Fruit fly (Drosophila melanogaster) whole organism, embryonic: ENCODE data around the gene BtbVII.

Experiments used
- Adf1 ChIP-seq: fragments of 200-800 bp; sonication (Bioruptor generic); IDR thresholded peaks from 2 replicates; pipeline ENCODE4 v1.3.6; 2022; ENCODE audit warnings: missing biosample characterization, missing genetic modification characterization
- Blimp-1 ChIP-seq: fragments of 200-800 bp; sonication (Bioruptor generic); optimal IDR thresholded peaks from 3 replicates; lab custom pipeline; 2018; ENCODE audit warnings: missing biosample characterization, missing genetic modification characterization, mild to moderate bottlenecking, moderate library complexity, missing genetic modification reagents
- CG10209 ChIP-seq: fragments of 200-800 bp; sonication (Bioruptor generic); optimal IDR thresholded peaks from 3 replicates; lab custom pipeline; 2017; ENCODE audit warnings: missing biosample characterization, mild to moderate bottlenecking, missing genetic modification characterization, missing genetic modification reagents
- CG11456 ChIP-seq: fragments of 200-800 bp; sonication (Bioruptor generic); IDR thresholded peaks from 3 replicates; pipeline ENCODE4 v1.3.6; 2022; ENCODE audit warnings: missing biosample characterization, missing genetic modification characterization
- CG11504 ChIP-seq: fragments of 200-800 bp; sonication (Bioruptor generic); optimal IDR thresholded peaks from 3 replicates; lab custom pipeline; 2019; ENCODE audit warnings: missing biosample characterization, mild to moderate bottlenecking, missing genetic modification characterization, moderate library complexity
- CG13775 ChIP-seq: fragments of 200-800 bp; sonication (Bioruptor generic); optimal IDR thresholded peaks from 3 replicates; lab custom pipeline; 2017; ENCODE audit warnings: missing biosample characterization, mild to moderate bottlenecking, missing genetic modification characterization
- CG13894 ChIP-seq: fragments of 200-800 bp; sonication (Bioruptor generic); optimal IDR thresholded peaks from 3 replicates; lab custom pipeline; 2018; ENCODE audit warnings: missing biosample characterization, mild to moderate bottlenecking, missing genetic modification characterization, moderate library complexity
- CG2120 ChIP-seq: fragments of 200-800 bp; sonication (Bioruptor generic); optimal IDR thresholded peaks from 3 replicates; lab custom pipeline; 2016; ENCODE audit warnings: missing biosample characterization, missing genetic modification characterization
- CG2202 ChIP-seq: fragments of 200-800 bp; sonication (Bioruptor generic); optimal IDR thresholded peaks from 2 replicates; lab custom pipeline; 2018; ENCODE audit warnings: missing biosample characterization, mild to moderate bottlenecking, missing genetic modification characterization
- CG2678 ChIP-seq: fragments of 200-800 bp; sonication (Bioruptor generic); optimal IDR thresholded peaks from 3 replicates; lab custom pipeline; 2019; ENCODE audit warnings: missing biosample characterization, mild to moderate bottlenecking, missing genetic modification characterization, moderate library complexity
- CG30403 ChIP-seq: fragments of 200-800 bp; sonication (Bioruptor generic); optimal IDR thresholded peaks from 3 replicates; lab custom pipeline; 2016; ENCODE audit warnings: missing biosample characterization, missing genetic modification characterization
- CG3726 ChIP-seq: fragments of 200-800 bp; sonication (Bioruptor generic); IDR thresholded peaks from 3 replicates; pipeline ENCODE4, ENCODE4 v1.3.6; 2022; ENCODE audit warnings: missing biosample characterization, missing genetic modification characterization
- CG42726 ChIP-seq: fragments of 200-800 bp; sonication (Bioruptor generic); IDR thresholded peaks from 2 replicates; pipeline ENCODE4 v1.3.6; 2022; ENCODE audit warnings: missing biosample characterization, missing genetic modification characterization; ENCODE audit not compliant: partially characterized antibody
- CG4282 ChIP-seq: fragments of 200-800 bp; sonication (Bioruptor generic); optimal IDR thresholded peaks from 2 replicates; lab custom pipeline; 2016; ENCODE audit warnings: missing biosample characterization, missing genetic modification characterization
- CG4707 ChIP-seq: fragments of 200-800 bp; sonication (Bioruptor generic); optimal IDR thresholded peaks from 2 replicates; lab custom pipeline; 2018; ENCODE audit warnings: missing biosample characterization, mild to moderate bottlenecking, missing genetic modification characterization, moderate library complexity
- CG6254 ChIP-seq: fragments of 200-800 bp; sonication (Bioruptor generic); optimal IDR thresholded peaks from 3 replicates; lab custom pipeline; 2017; ENCODE audit warnings: mild to moderate bottlenecking, missing biosample characterization, missing genetic modification reagents, missing genetic modification characterization
- CG6654 ChIP-seq: fragments of 200-800 bp; sonication (Bioruptor generic); optimal IDR thresholded peaks from 2 replicates; lab custom pipeline; 2017; ENCODE audit warnings: missing biosample characterization, mild to moderate bottlenecking, missing genetic modification characterization
- CG7556 ChIP-seq: fragments of 200-800 bp; sonication (Bioruptor generic); optimal IDR thresholded peaks from 2 replicates; lab custom pipeline; 2017; ENCODE audit warnings: missing biosample characterization, mild to moderate bottlenecking, missing genetic modification characterization
- CG8388 ChIP-seq: fragments of 200-800 bp; sonication (Bioruptor generic); optimal IDR thresholded peaks from 2 replicates; lab custom pipeline; 2019; ENCODE audit warnings: missing biosample characterization, mild to moderate bottlenecking, missing genetic modification characterization, moderate library complexity
- CG9215 ChIP-seq: fragments of 200-800 bp; sonication (Bioruptor generic); IDR thresholded peaks from 2 replicates; pipeline ENCODE4 v1.3.6; 2022; ENCODE audit warnings: missing biosample characterization, missing genetic modification characterization
- Chrac-16 ChIP-seq: fragments of 200-800 bp; sonication (Bioruptor generic); optimal IDR thresholded peaks from 3 replicates; lab custom pipeline; 2016; ENCODE audit warnings: missing biosample characterization, missing genetic modification characterization
- ERR ChIP-seq: fragments of 200-800 bp; sonication (Bioruptor generic); optimal IDR thresholded peaks from 2 replicates; lab custom pipeline; 2016; ENCODE audit warnings: missing biosample characterization, missing genetic modification characterization
- HHEX ChIP-seq: fragments of 200-800 bp; sonication (Bioruptor generic); optimal IDR thresholded peaks from 3 replicates; lab custom pipeline; 2017; ENCODE audit warnings: missing biosample characterization, mild to moderate bottlenecking, missing genetic modification characterization, missing genetic modification reagents
- Kr ChIP-seq: fragments of 200-800 bp; sonication (Bioruptor generic); optimal IDR thresholded peaks from 2 replicates; lab custom pipeline; 2017; ENCODE audit warnings: missing biosample characterization, mild to moderate bottlenecking, missing genetic modification characterization
- NC2β ChIP-seq: fragments of 200-800 bp; sonication (Bioruptor generic); optimal IDR thresholded peaks from 2 replicates; lab custom pipeline; 2016; ENCODE audit warnings: missing biosample characterization, missing genetic modification characterization
- Sin3A ChIP-seq: fragments of >200 bp; optimal IDR thresholded peaks from 2 replicates; lab custom pipeline; 2018
- Taf1 ChIP-seq: fragments of 200-800 bp; sonication (Bioruptor generic); IDR thresholded peaks from 2 replicates; pipeline ENCODE4 v1.3.6; 2022; ENCODE audit warnings: missing biosample characterization, missing genetic modification characterization
- Xrp1 ChIP-seq: fragments of 200-800 bp; sonication (Bioruptor generic); IDR thresholded peaks from 2 replicates; pipeline ENCODE4 v1.3.6; 2022; ENCODE audit warnings: missing biosample characterization, missing genetic modification characterization
- YL-1 ChIP-seq: fragments of 200-800 bp; sonication (Bioruptor generic); optimal IDR thresholded peaks from 3 replicates; lab custom pipeline; 2017; ENCODE audit warnings: missing biosample characterization, mild to moderate bottlenecking, missing genetic modification characterization
- cg ChIP-seq: fragments of 200-800 bp; sonication (Bioruptor generic); optimal IDR thresholded peaks from 3 replicates; lab custom pipeline; 2019; ENCODE audit warnings: missing biosample characterization, mild to moderate bottlenecking, missing genetic modification characterization, moderate library complexity
- chn ChIP-seq: fragments of 200-800 bp; sonication (Bioruptor generic); optimal IDR thresholded peaks from 2 replicates; lab custom pipeline; 2016; ENCODE audit warnings: missing biosample characterization, missing genetic modification characterization
- da ChIP-seq: fragments of 200-800 bp; sonication (Bioruptor generic); optimal IDR thresholded peaks from 2 replicates; lab custom pipeline; 2016; ENCODE audit warnings: missing biosample characterization, missing genetic modification characterization
- danr ChIP-seq: fragments of 200-800 bp; sonication (Bioruptor generic); IDR thresholded peaks from 2 replicates; pipeline ENCODE4 v1.3.6; 2022; ENCODE audit warnings: missing biosample characterization, missing genetic modification characterization
- ems ChIP-seq: fragments of 200-800 bp; sonication (Bioruptor generic); optimal IDR thresholded peaks from 3 replicates; lab custom pipeline; 2016; ENCODE audit warnings: missing biosample characterization, missing genetic modification characterization
- fd3F ChIP-seq: fragments of 200-800 bp; sonication (Bioruptor generic); optimal IDR thresholded peaks from 2 replicates; lab custom pipeline; 2018; ENCODE audit warnings: missing biosample characterization, mild to moderate bottlenecking, missing genetic modification characterization, moderate library complexity
- ham ChIP-seq: fragments of 200-800 bp; sonication (Bioruptor generic); IDR thresholded peaks from 2 replicates; pipeline ENCODE4 v1.3.6; 2022; ENCODE audit warnings: missing biosample characterization, missing genetic modification characterization
- insv ChIP-seq, 2 experiments: fragments of 200-800 bp; sonication (Bioruptor generic); optimal IDR thresholded peaks; 3 replicates each; lab custom pipeline; 2016 to 2018; ENCODE audit warnings: missing biosample characterization in 2 of 2, missing genetic modification characterization in 2 of 2
- jigr1 ChIP-seq: fragments of 200-800 bp; sonication (Bioruptor generic); IDR thresholded peaks from 3 replicates; pipeline ENCODE4 v1.3.6; 2022; ENCODE audit warnings: missing biosample characterization, missing genetic modification characterization
- knrl ChIP-seq: fragments of 200-800 bp; sonication (Bioruptor generic); IDR thresholded peaks from 3 replicates; pipeline ENCODE4 v1.3.6; 2022; ENCODE audit warnings: missing biosample characterization, missing genetic modification characterization; ENCODE audit not compliant: partially characterized antibody
- mam ChIP-seq: fragments of 200-800 bp; sonication (Bioruptor generic); optimal IDR thresholded peaks from 3 replicates; lab custom pipeline; 2016; ENCODE audit warnings: missing biosample characterization, missing genetic modification characterization
- nerfin-1 ChIP-seq: fragments of 200-800 bp; sonication (Bioruptor generic); optimal IDR thresholded peaks from 3 replicates; lab custom pipeline; 2019; ENCODE audit warnings: missing biosample characterization, mild to moderate bottlenecking, missing genetic modification characterization, moderate library complexity
- oc ChIP-seq: fragments of 200-800 bp; sonication (Bioruptor generic); optimal IDR thresholded peaks from 2 replicates; lab custom pipeline; 2018; ENCODE audit warnings: missing biosample characterization, mild to moderate bottlenecking, missing genetic modification characterization, moderate library complexity
- pita ChIP-seq: fragments of 200-800 bp; sonication (Bioruptor generic); optimal IDR thresholded peaks from 2 replicates; lab custom pipeline; 2017; ENCODE audit warnings: missing biosample characterization, mild to moderate bottlenecking, missing genetic modification characterization
- pnt ChIP-seq: fragments of 200-800 bp; sonication (Bioruptor generic); optimal IDR thresholded peaks from 3 replicates; lab custom pipeline; 2016; ENCODE audit warnings: missing biosample characterization, missing genetic modification characterization
- psq ChIP-seq: fragments of 200-800 bp; sonication (Bioruptor generic); optimal IDR thresholded peaks from 2 replicates; lab custom pipeline; 2017; ENCODE audit warnings: missing biosample characterization, missing genetic modification characterization
- sima ChIP-seq: fragments of 200-800 bp; sonication (Bioruptor generic); optimal IDR thresholded peaks from 2 replicates; lab custom pipeline; 2016; ENCODE audit warnings: missing biosample characterization, missing genetic modification characterization
- sob ChIP-seq: fragments of 200-800 bp; sonication (Bioruptor generic); IDR thresholded peaks from 2 replicates; pipeline ENCODE4 v1.3.6; 2022; ENCODE audit warnings: missing biosample characterization, missing genetic modification characterization
- sqz ChIP-seq: fragments of 200-800 bp; sonication (Bioruptor generic); optimal IDR thresholded peaks from 3 replicates; lab custom pipeline; 2018; ENCODE audit warnings: missing biosample characterization, mild to moderate bottlenecking, missing genetic modification characterization
- sug ChIP-seq: fragments of 200-800 bp; optimal IDR thresholded peaks from 2 replicates; lab custom pipeline; 2019; ENCODE audit warnings: missing biosample characterization, mild to moderate bottlenecking, missing genetic modification characterization, moderate library complexity
- tll ChIP-seq, 2 experiments: fragments of 200-800 bp in 1 of 2; fragments of >200 bp in 1 of 2; sonication (Bioruptor generic) in 1 of 2; optimal IDR thresholded peaks; 2 replicates each; lab custom pipeline; 2017 to 2019; ENCODE audit warnings: missing biosample characterization in 2 of 2, missing genetic modification characterization in 2 of 2, mild to moderate bottlenecking in 1 of 2, moderate library complexity in 1 of 2
- trh ChIP-seq: fragments of 200-800 bp; sonication (Bioruptor generic); optimal IDR thresholded peaks from 2 replicates; lab custom pipeline; 2016; ENCODE audit warnings: missing biosample characterization, missing genetic modification characterization

Gene BtbVII

dm6 chr3L:3192912-3193311, 44.5 kb downstream of the BtbVII start, which contains the start of gene Hsp83 (continued):
- TF ChIP-seq ham (GFP tag; lab: Robert Waterston, UW), result peak; percentile 45; the same call in 1 of the 2 replicates
- TF ChIP-seq Blimp-1, result peak; percentile 79
- TF ChIP-seq CG13894 (tag; lab: Kevin White, UChicago), result peak; percentile 97
- TF ChIP-seq Kr (GFP tag; lab: Kevin White, UChicago), result peak; percentile 94
- TF ChIP-seq CG4707 (GFP tag; lab: Kevin White, UChicago), result peak; percentile 98
- TF ChIP-seq nerfin-1, result peak; percentile 94
- TF ChIP-seq CG42726, result peak; percentile 38; the same call in 1 of the 2 replicates
- TF ChIP-seq pita (GFP tag; lab: Kevin White, UChicago), result peak; percentile 6
- peak; percentile 79 for TF ChIP-seq Chrac-16 (GFP tag; lab: Kevin White, UChicago)
- TF ChIP-seq CG2202, result peak; percentile 94
- TF ChIP-seq fd3F (GFP tag; lab: Kevin White, UChicago), result peak; percentile 86
- TF ChIP-seq CG10209 (GFP tag; lab: Kevin White, UChicago), result peak; percentile 96
- peak; percentile 92 for TF ChIP-seq ems (GFP tag; lab: Kevin White, UChicago)
- peak; percentile 97 for TF ChIP-seq sob (GFP tag; lab: Robert Waterston, UW)
- TF ChIP-seq NC2β (GFP tag; lab: Kevin White, UChicago), result peak; percentile 97
- peak; percentile 30 for TF ChIP-seq pnt (GFP tag; lab: Kevin White, UChicago)
- TF ChIP-seq CG9215 (GFP tag; lab: Robert Waterston, UW), result peak; percentile 60
- peak; percentile 92 for TF ChIP-seq sima (GFP tag; lab: Kevin White, UChicago)
- no peak for TF ChIP-seq Sin3A (lab: Kevin White, UChicago)
- TF ChIP-seq cg (GFP tag; lab: Kevin White, UChicago), result no peak
- TF ChIP-seq CG4282 (GFP tag; lab: Kevin White, UChicago), result peak; percentile 85
- peak; percentile 91 for TF ChIP-seq CG2678 (tag; lab: Kevin White, UChicago)
- TF ChIP-seq sug, result peak; percentile 92
- TF ChIP-seq jigr1 (GFP tag; lab: Robert Waterston, UW), result no peak
- peak; percentile 89 for TF ChIP-seq CG8388 (GFP tag; lab: Kevin White, UChicago)
- TF ChIP-seq mam (GFP tag; lab: Kevin White, UChicago), result peak; percentile 79
- TF ChIP-seq CG11456 (GFP tag; lab: Robert Waterston, UW), result peak; percentile 96
- TF ChIP-seq CG30403 (GFP tag; lab: Kevin White, UChicago), result peak; percentile 82
- TF ChIP-seq HHEX (GFP tag; lab: Kevin White, UChicago), result peak; percentile 99
- TF ChIP-seq CG7556 (GFP tag; lab: Kevin White, UChicago), result peak; percentile 88
- TF ChIP-seq sqz, result peak; percentile 98
- peak; percentile 78 for TF ChIP-seq psq (GFP tag; lab: Kevin White, UChicago)
- no peak for TF ChIP-seq tll (GFP tag; optimal IDR thresholded peaks at IDR 0.05; lab: Kevin White, UChicago)
- peak in 1 of 2 experiments; percentile 89 for TF ChIP-seq insv (GFP tag; optimal IDR thresholded peaks at IDR 0.05; lab: Kevin White, UChicago)
- TF ChIP-seq Xrp1 (GFP tag; lab: Robert Waterston, UW), result peak; percentile 71
- peak; percentile 92 for TF ChIP-seq oc
- TF ChIP-seq danr (GFP tag; lab: Robert Waterston, UW), result peak; percentile 63
- TF ChIP-seq YL-1 (GFP tag; lab: Kevin White, UChicago), result peak; percentile 100
- peak; percentile 95 for TF ChIP-seq CG6254
- TF ChIP-seq knrl, result no peak
- peak; percentile 85 for TF ChIP-seq CG11504 (tag; lab: Kevin White, UChicago)
- peak; percentile 88 for TF ChIP-seq da (GFP tag; lab: Kevin White, UChicago)
- TF ChIP-seq chn (GFP tag; lab: Kevin White, UChicago), result peak; percentile 79
- peak; percentile 86 for TF ChIP-seq CG2120 (GFP tag; lab: Kevin White, UChicago)
- peak; percentile 77 for TF ChIP-seq Adf1 (GFP tag; lab: Robert Waterston, UW)
- TF ChIP-seq trh (GFP tag; lab: Kevin White, UChicago), result peak; percentile 75
- peak; percentile 95 for TF ChIP-seq CG13775 (GFP tag; lab: Kevin White, UChicago)
- peak; percentile 84 for TF ChIP-seq CG6654 (GFP tag; lab: Kevin White, UChicago)
- TF ChIP-seq Taf1, result peak; percentile 71
- peak; percentile 90 for TF ChIP-seq CG3726
- TF ChIP-seq ERR (GFP tag; lab: Kevin White, UChicago), result peak; percentile 84
